Worm (Caenorhabditis elegans): ENCODE measurements around the gene har-1.

The har-1 gene

ce11 chrIII:4151548-4152104, at the start of gene har-1, which contains the start of gene wht-3:
TSS of gene har-1 (plus strand) at chrIII:4152054.
TSS of gene wht-3 (minus strand) at chrIII:4151598.
- no peak for TF ChIP-seq Y116A8C.19 (tag; optimal IDR thresholded peaks at IDR 0.05; ENCODE audit: borderline replicate concordance)
- no peak for TF ChIP-seq aly-2 (tag; optimal IDR thresholded peaks at IDR 0.05)
- no peak for TF ChIP-seq pax-3 (tag; optimal IDR thresholded peaks at IDR 0.05)
- no peak for TF ChIP-seq mdl-1 (tag; optimal IDR thresholded peaks at IDR 0.05)
- no peak for TF ChIP-seq lin-15B (tag; optimal IDR thresholded peaks at IDR 0.05)
- TF ChIP-seq unc-130 (tag; optimal IDR thresholded peaks at IDR 0.05), result no peak
- no peak for TF ChIP-seq grh-1 (GFP tag; IDR thresholded peaks at IDR 0.05)
- TF ChIP-seq fkh-10 (GFP tag; optimal IDR thresholded peaks at IDR 0.05), result no peak
- TF ChIP-seq efl-1 (optimal IDR thresholded peaks at IDR 0.05), result peak in 1 of 2 experiments; percentile 3
- no peak for TF ChIP-seq efl-1 (GFP tag; optimal IDR thresholded peaks at IDR 0.05 in 1 of 2)
- no peak for TF ChIP-seq fkh-4 (tag; optimal IDR thresholded peaks at IDR 0.05; ENCODE audit: borderline replicate concordance)
- TF ChIP-seq unc-62 (GFP tag; optimal IDR thresholded peaks at IDR 0.05), result no peak
- TF ChIP-seq nhr-85 (tag), result peak; percentile 37
- no peak for TF ChIP-seq nhr-84 (tag; optimal IDR thresholded peaks at IDR 0.05)
- no peak for TF ChIP-seq nhr-19 (GFP tag; conservative IDR thresholded peaks at IDR 0.05)
- no peak for TF ChIP-seq sox-4 (tag; optimal IDR thresholded peaks at IDR 0.05)
- TF ChIP-seq nhr-77 (tag; optimal IDR thresholded peaks at IDR 0.05), result no peak
- no peak for TF ChIP-seq hlh-17 (GFP tag; optimal IDR thresholded peaks at IDR 0.05; ENCODE audit: borderline replicate concordance)
- TF ChIP-seq nhr-237 (tag; optimal IDR thresholded peaks at IDR 0.05), result no peak
- TF ChIP-seq nhr-28 (tag; optimal IDR thresholded peaks at IDR 0.05), result no peak
- peak; percentile 39 for TF ChIP-seq mep-1 (tag; optimal IDR thresholded peaks at IDR 0.05)
- no peak for TF ChIP-seq mab-9 (GFP tag; IDR thresholded peaks at IDR 0.05)
- no peak for TF ChIP-seq C34B4.2 (tag; optimal IDR thresholded peaks at IDR 0.05)
- peak; percentile 28; the same call in 1 of the 2 replicates for TF ChIP-seq ceh-88 (GFP tag; IDR thresholded peaks at IDR 0.05)
- no peak for TF ChIP-seq snpc-4 (tag; optimal IDR thresholded peaks at IDR 0.05)
- TF ChIP-seq ces-1 (GFP tag; optimal IDR thresholded peaks at IDR 0.05), result no peak
- TF ChIP-seq ets-5 (GFP tag; IDR thresholded peaks at IDR 0.05), result no peak
- TF ChIP-seq lsy-2 (tag; optimal IDR thresholded peaks at IDR 0.05), result no peak
- TF ChIP-seq jun-1 (tag; optimal IDR thresholded peaks at IDR 0.05), result no peak
- TF ChIP-seq nhr-90 (tag; optimal IDR thresholded peaks at IDR 0.05; ENCODE audit: poor library complexity), result no peak
- TF ChIP-seq zip-4 (GFP tag; optimal IDR thresholded peaks at IDR 0.05), result peak; percentile 26
- TF ChIP-seq lin-39 (tag; optimal IDR thresholded peaks at IDR 0.05), result no peak
- no peak for TF ChIP-seq egl-27 (tag; optimal IDR thresholded peaks at IDR 0.05)
- TF ChIP-seq nhr-71 (tag; optimal IDR thresholded peaks at IDR 0.05), result peak; percentile 18
- TF ChIP-seq nhr-20 (tag; optimal IDR thresholded peaks at IDR 0.05), result no peak
- no peak for TF ChIP-seq xbp-1 (tag; optimal IDR thresholded peaks at IDR 0.05)
- TF ChIP-seq efl-3 (GFP tag; optimal IDR thresholded peaks at IDR 0.05), result no peak
- TF ChIP-seq F16B12.6 (tag; optimal IDR thresholded peaks at IDR 0.05), result no peak
- TF ChIP-seq nhr-76 (tag; optimal IDR thresholded peaks at IDR 0.05), result no peak
- TF ChIP-seq unc-86 (tag; optimal IDR thresholded peaks at IDR 0.05), result no peak
- TF ChIP-seq ztf-11 (tag; optimal IDR thresholded peaks at IDR 0.05), result no peak
- no peak for TF ChIP-seq nhr-12 (tag; optimal IDR thresholded peaks at IDR 0.05)
- peak; percentile 57 for TF ChIP-seq skn-1 (tag; optimal IDR thresholded peaks at IDR 0.05)

- TF ChIP-seq egl-13 (tag; optimal IDR thresholded peaks at IDR 0.05), result no peak
These were observed 48.7 kb upstream of the har-1 start for ce11 chrIII:4103171-4103570.
